Worm (Caenorhabditis elegans): Measurements from ENCODE around the gene C37H5.13.

C37H5.13 gene

ce11 chrV:4889976-4890479 is 27.3 kb upstream of the C37H5.13 start, which contains the start of gene T19H12.2:
TSS of gene T19H12.2 (plus strand) at chrV:4890429.
- TF ChIP-seq F57A8.1 (GFP tag; optimal IDR thresholded peaks at IDR 0.05) (no peak), nhr-80 (tag; optimal IDR thresholded peaks at IDR 0.05) (no peak), C17E4.6 (GFP tag; IDR thresholded peaks at IDR 0.05) (peak; percentile 91), F55B11.4 (tag; optimal IDR thresholded peaks at IDR 0.05; ENCODE audit: borderline replicate concordance, insufficient read depth) (no peak), ccch-3 (GFP tag; optimal IDR thresholded peaks at IDR 0.05) (no peak), pbrm-1 (GFP tag; IDR thresholded peaks at IDR 0.05) (peak; percentile 80), repo-1 (tag; optimal IDR thresholded peaks at IDR 0.05) (no peak), sptf-2 (GFP tag; optimal IDR thresholded peaks at IDR 0.05) (no peak), Y56A3A.18 (GFP tag; IDR thresholded peaks at IDR 0.05) (no peak), pha-4 (tag; optimal IDR thresholded peaks at IDR 0.05) (no peak), F33H1.4 (GFP tag; IDR thresholded peaks at IDR 0.05) (peak; percentile 92), T26A5.8 (tag; optimal IDR thresholded peaks at IDR 0.05) (no peak), let-526 (GFP tag; IDR thresholded peaks at IDR 0.05) (no peak), ztf-6 (GFP tag; IDR thresholded peaks at IDR 0.05) (no peak), ztf-3 (GFP tag; optimal IDR thresholded peaks at IDR 0.05) (no peak), athp-1 (tag; optimal IDR thresholded peaks at IDR 0.05) (peak; percentile 51), nhr-120 (GFP tag; IDR thresholded peaks at IDR 0.05) (no peak), madf-3 (GFP tag; IDR thresholded peaks at IDR 0.05) (peak; percentile 92), madf-8 (GFP tag; conservative IDR thresholded peaks at IDR 0.05) (peak; percentile 100), mxl-1 (tag; optimal IDR thresholded peaks at IDR 0.05) (no peak), lsl-1 (GFP tag; optimal IDR thresholded peaks at IDR 0.05) (peak; percentile 99), sdz-38 (tag; optimal IDR thresholded peaks at IDR 0.05) (no peak), mel-28 (tag; optimal IDR thresholded peaks at IDR 0.05; ENCODE audit: borderline replicate concordance) (no peak), ztf-25 (GFP tag; IDR thresholded peaks at IDR 0.05) (0 out of 2 replicates have a peak, but pooled peaks have one; percentile 69), K12H6.12 (tag; optimal IDR thresholded peaks at IDR 0.05) (no peak), Y67H2A.10 (GFP tag; conservative IDR thresholded peaks at IDR 0.05) (peak; percentile 50; the same call in 1 of the 2 replicates), F10E7.11 (tag; optimal IDR thresholded peaks at IDR 0.05) (no peak), attf-6 (GFP tag; IDR thresholded peaks at IDR 0.05) (peak; percentile 41; the same call in 1 of the 2 replicates), F49E8.2 (tag; optimal IDR thresholded peaks at IDR 0.05; ENCODE audit: insufficient read depth) (peak; percentile 91), Y95B8A.8 (GFP tag; IDR thresholded peaks at IDR 0.05) (peak; percentile 93), bed-1 (GFP tag; IDR thresholded peaks at IDR 0.05) (no peak), chd-7 (tag; optimal IDR thresholded peaks at IDR 0.05) (no peak), ceh-27 (GFP tag; optimal IDR thresholded peaks at IDR 0.05) (no peak), ztf-26 (tag; optimal IDR thresholded peaks at IDR 0.05) (no peak), hsf-1 (GFP tag; IDR thresholded peaks at IDR 0.05) (peak; percentile 89), let-607 (tag; optimal IDR thresholded peaks at IDR 0.05) (no peak), dpff-1 (tag; optimal IDR thresholded peaks at IDR 0.05) (no peak), efl-1 (GFP tag; optimal IDR thresholded peaks at IDR 0.05) (peak; percentile 99), attf-5 (GFP tag; optimal IDR thresholded peaks at IDR 0.05) (no peak), F52B5.7 (tag; optimal IDR thresholded peaks at IDR 0.05) (no peak), B0035.1 (tag; optimal IDR thresholded peaks at IDR 0.05) (no peak), cebp-2 (GFP tag; IDR thresholded peaks at IDR 0.05) (no peak), nhr-27 (tag; optimal IDR thresholded peaks at IDR 0.05) (no peak), nhr-179 (tag; optimal IDR thresholded peaks at IDR 0.05) (no peak), madf-10 (tag; optimal IDR thresholded peaks at IDR 0.05) (no peak), xnd-1 (tag; optimal IDR thresholded peaks at IDR 0.05) (peak; percentile 99), ceh-40 (GFP tag; IDR thresholded peaks at IDR 0.05) (no peak), fkh-3 (tag; optimal IDR thresholded peaks at IDR 0.05) (no peak), K11D2.4 (GFP tag; IDR thresholded peaks at IDR 0.05) (no peak), tbx-9 (tag; optimal IDR thresholded peaks at IDR 0.05; ENCODE audit: borderline replicate concordance) (no peak)

All from whole organism, young adult.